Fruit fly (Drosophila melanogaster): ENCODE results near the gene PIG-Q.

The PIG-Q gene

dm6 chrX:16358670-16359320 lies at the start of gene PIG-Q, which contains the start of gene U2af50:
Gene PIG-Q (plus strand): TSS chrX:16359143.
Gene U2af50 (minus strand): TSS chrX:16359039.
- no peak for TF ChIP-seq CG8478 (optimal IDR thresholded peaks at IDR 0.05)
- TF ChIP-seq EcR (GFP tag; optimal IDR thresholded peaks at IDR 0.05), result no peak
- no peak for TF ChIP-seq psq (optimal IDR thresholded peaks at IDR 0.05)
- TF ChIP-seq pan (optimal IDR thresholded peaks at IDR 0.05), result no peak
- TF ChIP-seq usp (GFP tag; optimal IDR thresholded peaks at IDR 0.05), result no peak
- no peak for TF ChIP-seq Dll (optimal IDR thresholded peaks at IDR 0.05)

dm6 chrX:16309764-16310163 lies 49.2 kb upstream of the PIG-Q start:
- TF ChIP-seq EcR (GFP tag; optimal IDR thresholded peaks at IDR 0.05) (no peak), CG8478 (optimal IDR thresholded peaks at IDR 0.05) (no peak), Dll (optimal IDR thresholded peaks at IDR 0.05) (no peak), psq (optimal IDR thresholded peaks at IDR 0.05) (no peak), pan (optimal IDR thresholded peaks at IDR 0.05) (no peak), usp (GFP tag; optimal IDR thresholded peaks at IDR 0.05) (no peak)

DNA sequence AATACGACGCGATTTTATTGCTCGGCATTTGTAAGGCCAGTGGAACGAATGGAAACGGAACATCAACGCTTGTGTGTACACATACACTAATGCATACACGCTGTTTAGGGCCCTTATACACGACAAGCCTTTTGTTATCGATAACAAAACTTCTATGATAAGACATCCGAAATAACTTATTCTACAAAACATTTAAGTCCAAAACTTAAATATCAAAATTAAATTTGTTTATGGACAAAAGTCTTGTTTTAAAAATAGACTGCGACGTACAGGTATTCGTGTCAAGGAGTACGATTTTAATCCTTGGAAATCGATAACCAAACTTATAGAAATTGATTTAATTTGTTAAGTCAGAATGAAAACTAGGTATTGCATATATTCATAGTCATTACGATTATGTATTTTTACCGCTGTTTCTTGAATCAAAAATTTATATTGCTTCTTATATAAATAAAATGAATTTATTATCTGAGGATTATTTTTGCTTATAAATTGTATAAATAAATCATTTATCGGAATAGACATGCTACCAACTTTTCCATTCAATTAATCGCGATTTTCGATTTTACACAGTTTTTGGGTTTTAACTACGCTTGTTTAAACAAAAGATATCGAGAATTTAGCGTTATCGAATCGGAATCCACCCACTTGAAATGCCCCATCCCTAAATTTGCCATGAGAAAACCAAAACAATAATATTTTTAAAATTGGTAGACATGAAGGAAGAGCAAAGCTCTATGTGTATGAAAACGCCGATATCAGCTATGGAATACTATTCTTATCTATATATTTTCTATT lies 45.7 kb upstream of the PIG-Q start, which contains the start of the genes CG9915 and SWIP:
TSS of gene CG9915 (minus strand) at position 61 of the 798 bp plus-strand sequence.
TSS of gene SWIP (plus strand) at position 632 of the 798 bp plus-strand sequence.
- TF ChIP-seq CG8478 (optimal IDR thresholded peaks at IDR 0.05), result no peak
- no peak for TF ChIP-seq pan (optimal IDR thresholded peaks at IDR 0.05)
- no peak for TF ChIP-seq Dll (optimal IDR thresholded peaks at IDR 0.05)
- TF ChIP-seq usp (GFP tag; optimal IDR thresholded peaks at IDR 0.05), result no peak
- no peak for TF ChIP-seq EcR (GFP tag; optimal IDR thresholded peaks at IDR 0.05)

DNA sequence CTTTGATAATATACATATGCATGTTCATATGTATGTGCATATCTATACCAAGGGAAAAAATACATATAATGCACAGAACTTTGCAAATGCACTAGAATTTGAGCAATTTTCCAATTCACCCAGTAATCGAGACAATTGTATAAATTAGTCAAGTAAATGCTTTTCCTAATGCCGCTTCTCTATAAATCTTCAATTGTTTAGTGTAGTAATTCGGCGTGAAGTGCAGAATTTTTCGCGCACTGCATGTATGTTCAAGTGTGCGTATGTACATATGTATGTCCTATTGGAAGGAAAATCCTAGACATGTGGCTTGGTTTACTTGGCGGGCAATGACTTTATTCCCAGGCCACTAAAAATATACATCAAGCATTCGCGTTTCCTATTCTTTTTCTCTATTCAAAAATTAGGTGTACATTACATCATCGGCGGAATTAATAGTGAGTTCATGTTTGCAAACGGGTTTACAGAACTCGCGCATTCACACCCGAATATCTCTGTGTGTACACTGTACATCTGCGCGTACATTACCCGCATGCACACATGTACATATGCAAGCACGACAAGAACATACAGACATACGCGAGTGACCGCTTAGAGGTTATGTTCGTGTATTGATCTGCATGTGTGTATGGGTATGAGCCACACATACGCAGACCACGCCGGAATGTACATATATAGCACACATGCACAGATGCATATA lies 39.9 kb upstream of the PIG-Q start:
- TF ChIP-seq pan (optimal IDR thresholded peaks at IDR 0.05) (no peak), CG8478 (optimal IDR thresholded peaks at IDR 0.05) (no peak)

DNA sequence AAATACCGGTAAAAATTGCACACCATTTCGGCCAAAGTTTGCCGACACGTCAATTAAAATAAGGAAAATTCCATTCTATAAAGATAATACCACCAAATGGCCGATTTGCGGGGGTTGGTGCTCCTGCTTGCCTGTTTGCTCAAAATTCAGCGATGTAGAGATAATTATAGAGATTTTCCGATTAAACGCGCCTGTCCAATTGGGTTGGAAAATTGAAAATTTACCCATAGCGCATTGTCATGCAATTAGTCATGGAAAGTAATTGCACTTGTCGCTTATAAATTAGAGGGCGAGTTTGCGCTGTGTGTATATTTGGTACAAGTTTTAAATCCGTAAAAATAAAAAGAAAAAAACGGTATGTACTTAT lies 39.4 kb upstream of the PIG-Q start:
- TF ChIP-seq CG8478 (optimal IDR thresholded peaks at IDR 0.05), result no peak
- no peak for TF ChIP-seq psq (optimal IDR thresholded peaks at IDR 0.05)
- no peak for TF ChIP-seq usp (GFP tag; optimal IDR thresholded peaks at IDR 0.05)
- TF ChIP-seq Dll (optimal IDR thresholded peaks at IDR 0.05), result no peak
- TF ChIP-seq pan (optimal IDR thresholded peaks at IDR 0.05), result no peak

dm6 chrX:16320197-16320921 lies 38.6 kb upstream of the PIG-Q start, which contains the start of gene Cyp1:
Gene Cyp1 (minus strand): TSS chrX:16320370.
- no peak for TF ChIP-seq CG8478 (optimal IDR thresholded peaks at IDR 0.05)
- TF ChIP-seq pan (optimal IDR thresholded peaks at IDR 0.05), result no peak
- no peak for TF ChIP-seq psq (optimal IDR thresholded peaks at IDR 0.05)
- no peak for TF ChIP-seq Dll (optimal IDR thresholded peaks at IDR 0.05)
- no peak for TF ChIP-seq usp (GFP tag; optimal IDR thresholded peaks at IDR 0.05)
- no peak for TF ChIP-seq EcR (GFP tag; optimal IDR thresholded peaks at IDR 0.05)

DNA sequence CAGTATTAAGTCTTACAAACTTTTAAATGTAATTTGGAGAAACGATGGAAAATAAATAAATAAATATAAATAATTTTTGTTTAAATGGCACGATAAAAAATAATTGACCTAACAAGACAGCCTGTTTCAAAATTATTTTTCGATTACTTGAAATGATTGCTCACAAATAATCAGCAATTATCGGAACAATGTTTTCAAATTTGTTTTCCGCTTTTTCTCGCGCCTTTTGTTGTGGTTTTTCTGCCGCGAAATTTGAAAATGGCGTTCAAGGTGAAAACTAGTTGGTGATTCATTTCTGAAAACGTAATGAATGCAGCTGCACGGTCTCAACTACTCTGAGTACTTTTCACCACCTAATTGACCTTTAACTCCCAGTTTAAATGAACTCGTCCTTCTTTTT lies 37.9 kb upstream of the PIG-Q start:
- TF ChIP-seq CG8478 (optimal IDR thresholded peaks at IDR 0.05) (no peak), Dll (optimal IDR thresholded peaks at IDR 0.05) (no peak), EcR (GFP tag; optimal IDR thresholded peaks at IDR 0.05) (no peak), usp (GFP tag; optimal IDR thresholded peaks at IDR 0.05) (no peak), pan (optimal IDR thresholded peaks at IDR 0.05) (no peak), psq (optimal IDR thresholded peaks at IDR 0.05) (no peak)

DNA sequence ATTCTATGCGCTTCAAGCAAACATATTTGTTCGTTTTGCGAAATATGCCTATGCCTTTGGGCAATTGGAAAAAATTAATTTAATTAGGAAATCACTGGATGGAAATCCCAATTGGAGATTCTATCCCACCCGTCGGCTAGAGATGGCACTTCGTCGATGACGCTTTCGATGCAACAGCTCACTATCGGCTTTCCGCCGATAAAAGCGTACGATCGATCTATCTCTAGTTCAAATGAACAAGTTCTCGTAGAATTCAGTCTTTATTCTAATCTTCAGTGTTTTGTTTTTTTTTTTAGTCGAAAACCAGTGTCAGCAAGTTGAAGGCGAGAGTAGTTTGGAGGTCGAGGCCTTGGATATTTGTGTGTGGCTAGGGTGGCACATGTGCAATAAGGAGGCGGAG lies 35.9 kb upstream of the PIG-Q start, which contains the start of the genes CG9917 and CG32579:
TSS of gene CG9917 (minus strand) at position 169 of the 400 bp plus-strand sequence.
TSS of gene CG32579 (plus strand) at position 224 of the 400 bp plus-strand sequence.
- no peak for TF ChIP-seq usp (GFP tag; optimal IDR thresholded peaks at IDR 0.05)
- TF ChIP-seq CG8478 (optimal IDR thresholded peaks at IDR 0.05), result no peak
- no peak for TF ChIP-seq EcR (GFP tag; optimal IDR thresholded peaks at IDR 0.05)
- no peak for TF ChIP-seq psq (optimal IDR thresholded peaks at IDR 0.05)
- no peak for TF ChIP-seq pan (optimal IDR thresholded peaks at IDR 0.05)
- TF ChIP-seq Dll (optimal IDR thresholded peaks at IDR 0.05), result no peak

- TF ChIP-seq psq (optimal IDR thresholded peaks at IDR 0.05) (no peak), pan (optimal IDR thresholded peaks at IDR 0.05) (no peak), EcR (GFP tag; optimal IDR thresholded peaks at IDR 0.05) (no peak), usp (GFP tag; optimal IDR thresholded peaks at IDR 0.05) (no peak), CG8478 (optimal IDR thresholded peaks at IDR 0.05) (no peak), Dll (optimal IDR thresholded peaks at IDR 0.05) (no peak)
Observed at dm6 chrX:16323536-16323935, 35.4 kb upstream of the PIG-Q start.

- no peak for TF ChIP-seq CG8478 (optimal IDR thresholded peaks at IDR 0.05)
- no peak for TF ChIP-seq Dll (optimal IDR thresholded peaks at IDR 0.05)
- TF ChIP-seq psq (optimal IDR thresholded peaks at IDR 0.05), result no peak
- no peak for TF ChIP-seq EcR (GFP tag; optimal IDR thresholded peaks at IDR 0.05)
- TF ChIP-seq pan (optimal IDR thresholded peaks at IDR 0.05), result no peak
- no peak for TF ChIP-seq usp (GFP tag; optimal IDR thresholded peaks at IDR 0.05)
Observed at dm6 chrX:16325472-16325871, 33.5 kb upstream of the PIG-Q start, which contains the start of gene CalpC. Gene CalpC (plus strand): TSS chrX:16325763.

DNA sequence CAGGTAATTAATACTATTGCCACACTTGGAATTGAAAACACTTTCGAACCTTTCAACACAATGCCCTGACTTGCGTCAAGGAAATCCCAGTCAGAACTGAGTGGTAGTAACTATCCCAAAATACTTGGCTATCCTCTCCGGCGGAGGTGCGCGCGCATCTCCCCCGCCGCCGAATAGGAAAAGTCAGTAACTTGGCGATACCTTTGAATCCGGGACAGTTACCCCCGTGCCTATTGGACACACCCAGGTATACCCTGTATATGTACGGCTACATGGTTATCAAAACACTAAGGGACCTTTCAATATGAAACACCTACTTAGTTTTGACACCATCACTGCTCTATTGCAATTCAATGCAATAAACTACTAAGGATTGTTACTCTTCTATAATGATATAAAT lies 28.3 kb upstream of the PIG-Q start, which contains the start of gene CG9919:
TSS of gene CG9919 (minus strand) at position 101 of the 400 bp plus-strand sequence.
- TF ChIP-seq usp (GFP tag; optimal IDR thresholded peaks at IDR 0.05) (no peak), pan (optimal IDR thresholded peaks at IDR 0.05) (no peak), EcR (GFP tag; optimal IDR thresholded peaks at IDR 0.05) (no peak), Dll (optimal IDR thresholded peaks at IDR 0.05) (no peak), psq (optimal IDR thresholded peaks at IDR 0.05) (no peak), CG8478 (optimal IDR thresholded peaks at IDR 0.05) (no peak)
